Worm (Caenorhabditis elegans) whole organism, mixed stage, embryonic: ENCODE measurements around the gene Y69H2.1.

Source experiments
- M03D4.4 ChIP-seq: sonication (generic microtip); optimal IDR thresholded peaks from 2 replicates; lab custom pipeline; 2017; ENCODE audit warnings: mild to moderate bottlenecking, missing genetic modification characterization, missing compliant biosample characterization
- blmp-1 ChIP-seq: fragments of 150-350 bp; optimal IDR thresholded peaks from 2 replicates; lab custom pipeline; 2014; ENCODE audit warnings: missing biosample characterization, missing genetic modification characterization
- ceh-39 ChIP-seq: fragments of 150-350 bp; optimal IDR thresholded peaks from 2 replicates; lab custom pipeline; 2014; ENCODE audit warnings: missing biosample characterization, missing genetic modification characterization
- ceh-83 ChIP-seq: fragments of 200-800 bp; sonication (Bioruptor generic); optimal IDR thresholded peaks from 2 replicates; lab custom pipeline; 2018; ENCODE audit warnings: mild to moderate bottlenecking, missing genetic modification characterization, missing compliant biosample characterization
- cnd-1 ChIP-seq: fragments of 200-800 bp; sonication (Bioruptor generic); optimal IDR thresholded peaks from 2 replicates; lab custom pipeline; 2018; ENCODE audit warnings: mild to moderate bottlenecking, missing genetic modification characterization, missing compliant biosample characterization
- drap-1 ChIP-seq: fragments of 200-800 bp; sonication (Bioruptor generic); optimal IDR thresholded peaks from 3 replicates; lab custom pipeline; 2018; ENCODE audit warnings: mild to moderate bottlenecking, missing genetic modification characterization, missing compliant biosample characterization
- elt-3 ChIP-seq: fragments of 150-350 bp; optimal IDR thresholded peaks from 2 replicates; lab custom pipeline; 2014; ENCODE audit warnings: missing biosample characterization, missing genetic modification characterization
- flh-1 ChIP-seq: fragments of 200-800 bp; sonication (Bioruptor generic); optimal IDR thresholded peaks from 2 replicates; lab custom pipeline; 2018; ENCODE audit warnings: mild to moderate bottlenecking, missing genetic modification characterization, moderate library complexity, missing compliant biosample characterization
- ham-2 ChIP-seq: fragments of 200-800 bp; sonication (Bioruptor generic); optimal IDR thresholded peaks from 2 replicates; lab custom pipeline; 2018; ENCODE audit warnings: mild to moderate bottlenecking, missing genetic modification characterization, missing compliant biosample characterization
- hlh-1 ChIP-seq: fragments of 150-350 bp; optimal IDR thresholded peaks from 2 replicates; lab custom pipeline; 2014; ENCODE audit warnings: missing biosample characterization, missing genetic modification reagents, missing genetic modification characterization
- lin-32 ChIP-seq: fragments of 200-800 bp; sonication (Bioruptor generic); optimal IDR thresholded peaks from 2 replicates; lab custom pipeline; 2018; ENCODE audit warnings: mild to moderate bottlenecking, missing genetic modification characterization, missing compliant biosample characterization
- mab-5 ChIP-seq: fragments of 150-350 bp; optimal IDR thresholded peaks from 2 replicates; lab custom pipeline; 2014; ENCODE audit warnings: missing biosample characterization, missing genetic modification characterization
- mep-1 ChIP-seq: fragments of 150-350 bp; optimal IDR thresholded peaks from 2 replicates; lab custom pipeline; 2017; ENCODE audit warnings: missing biosample characterization, missing genetic modification reagents, missing genetic modification characterization, inconsistent platforms
- mls-2 ChIP-seq: sonication (generic microtip); optimal IDR thresholded peaks from 2 replicates; lab custom pipeline; 2016; ENCODE audit warnings: mild to moderate bottlenecking, missing genetic modification characterization, moderate library complexity, missing compliant biosample characterization
- nhr-12 ChIP-seq: fragments of 150-350 bp; optimal IDR thresholded peaks from 2 replicates; lab custom pipeline; 2014; ENCODE audit warnings: missing biosample characterization, missing genetic modification characterization
- nhr-2 ChIP-seq: fragments of 150-350 bp; optimal IDR thresholded peaks from 2 replicates; lab custom pipeline; 2014; ENCODE audit warnings: missing biosample characterization, missing genetic modification characterization
- nhr-28 ChIP-seq: fragments of 150-350 bp; optimal IDR thresholded peaks from 2 replicates; lab custom pipeline; 2014; ENCODE audit warnings: missing biosample characterization, missing genetic modification characterization
- nhr-76 ChIP-seq: sonication (generic microtip); optimal IDR thresholded peaks from 2 replicates; lab custom pipeline; 2017; ENCODE audit warnings: missing biosample characterization, missing genetic modification characterization
- pha-4 ChIP-seq: fragments of 150-350 bp; optimal IDR thresholded peaks from 2 replicates; lab custom pipeline; 2018; ENCODE audit warnings: missing biosample characterization, missing genetic modification reagents, missing genetic modification characterization
- sem-2 ChIP-seq: fragments of 200-800 bp; sonication (Bioruptor generic); optimal IDR thresholded peaks from 2 replicates; lab custom pipeline; 2018; ENCODE audit warnings: mild to moderate bottlenecking, missing genetic modification characterization, missing compliant biosample characterization
- sptf-1 ChIP-seq: sonication (generic microtip); optimal IDR thresholded peaks from 2 replicates; lab custom pipeline; 2017; ENCODE audit warnings: mild to moderate bottlenecking, missing genetic modification characterization, moderate library complexity, missing compliant biosample characterization
- tbx-8 ChIP-seq: fragments of 200-800 bp; sonication (Bioruptor generic); optimal IDR thresholded peaks from 2 replicates; lab custom pipeline; 2018; ENCODE audit warnings: mild to moderate bottlenecking, missing genetic modification characterization, moderate library complexity, missing compliant biosample characterization
- unc-120 ChIP-seq: sonication (generic microtip); optimal IDR thresholded peaks from 2 replicates; lab custom pipeline; 2017; ENCODE audit warnings: missing genetic modification characterization, missing compliant biosample characterization; ENCODE audit not compliant: poor library complexity, severe bottlenecking
- unc-39 ChIP-seq: fragments of 150-350 bp; optimal IDR thresholded peaks from 2 replicates; lab custom pipeline; 2014; ENCODE audit warnings: missing biosample characterization, missing genetic modification characterization
- unc-62 ChIP-seq: fragments of 150-350 bp; optimal IDR thresholded peaks from 2 replicates; lab custom pipeline; 2014; ENCODE audit warnings: missing biosample characterization, missing genetic modification reagents, missing genetic modification characterization
- zip-8 ChIP-seq: fragments of 150-350 bp; optimal IDR thresholded peaks from 2 replicates; lab custom pipeline; 2014; ENCODE audit warnings: missing biosample characterization, missing genetic modification characterization
- ztf-11 ChIP-seq: fragments of 150-350 bp; optimal IDR thresholded peaks from 2 replicates; lab custom pipeline; 2014; ENCODE audit warnings: missing biosample characterization, missing genetic modification characterization

Y69H2.1 gene

ce11 chrV:18644258-18644657 lies 21.9 kb upstream of the Y69H2.1 start:
- TF ChIP-seq M03D4.4 = no peak
- TF ChIP-seq unc-120 (tag; lab: Kevin White, UChicago) = no peak
- no peak for TF ChIP-seq ham-2 (GFP tag; lab: Kevin White, UChicago)
- TF ChIP-seq ceh-39 (tag; lab: Kevin White, UChicago) = no peak
- no peak for TF ChIP-seq sem-2 (GFP tag; lab: Kevin White, UChicago)
- no peak for TF ChIP-seq mls-2
- no peak for TF ChIP-seq ceh-83 (GFP tag; lab: Kevin White, UChicago)
- TF ChIP-seq nhr-2 (tag; lab: Kevin White, UChicago) = no peak
- TF ChIP-seq sptf-1 (tag; lab: Kevin White, UChicago) = no peak
- TF ChIP-seq nhr-12 (tag; lab: Kevin White, UChicago) = no peak

DNA sequence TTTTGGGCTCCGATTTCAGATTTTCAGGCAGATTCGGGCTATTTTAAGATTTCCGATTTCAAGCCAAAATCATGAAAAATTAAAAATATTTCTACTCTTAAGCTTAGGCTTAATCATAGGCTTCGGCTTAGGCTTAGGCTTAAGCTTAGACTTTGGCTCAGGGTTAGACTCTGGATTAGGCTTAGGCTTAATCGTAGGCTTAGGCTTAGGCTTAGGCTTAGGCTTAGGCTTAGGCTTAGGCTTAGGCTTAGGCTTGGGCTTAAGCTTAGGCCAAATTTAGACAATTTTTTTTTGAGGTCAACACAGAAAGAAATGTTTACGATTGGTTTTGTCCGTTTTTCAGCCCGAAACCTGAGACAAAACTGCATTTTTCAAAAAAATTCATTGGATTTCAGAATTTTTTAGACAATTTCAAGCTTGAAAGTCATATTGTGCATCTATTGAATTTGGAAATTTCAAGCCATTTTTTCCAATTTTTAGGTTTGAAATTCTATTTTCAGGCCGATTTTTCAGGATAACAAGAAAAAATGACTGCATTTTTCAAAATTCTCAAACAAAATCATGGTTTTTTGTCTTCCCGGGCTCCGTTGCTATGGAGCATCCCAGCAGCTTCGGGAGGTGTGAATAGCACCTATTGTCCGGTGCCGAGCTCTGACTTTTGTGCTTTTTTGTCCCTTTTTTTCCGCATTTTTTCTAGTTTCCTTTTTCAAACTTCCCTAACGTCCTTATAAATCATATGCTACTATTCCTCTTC lies 17.4 kb upstream of the Y69H2.1 start, which contains the start of gene egas-1:
TSS of gene egas-1 (plus strand) at position 704 of the 754 bp plus-strand sequence.
- TF ChIP-seq nhr-2 (tag; lab: Kevin White, UChicago) = no peak
- TF ChIP-seq ztf-11 = no peak
- no peak for TF ChIP-seq blmp-1
- TF ChIP-seq nhr-12 (tag; lab: Kevin White, UChicago) = no peak
- no peak for TF ChIP-seq unc-62
- no peak for TF ChIP-seq drap-1 (GFP tag; lab: Kevin White, UChicago)
- no peak for TF ChIP-seq nhr-76 (tag; lab: Kevin White, UChicago)
- TF ChIP-seq ham-2 (GFP tag; lab: Kevin White, UChicago) = no peak
- TF ChIP-seq hlh-1 = no peak
- no peak for TF ChIP-seq elt-3 (tag; lab: Kevin White, UChicago)
- TF ChIP-seq nhr-28 (tag; lab: Kevin White, UChicago) = no peak
- TF ChIP-seq unc-39 (tag; lab: Kevin White, UChicago) = no peak
- no peak for TF ChIP-seq cnd-1 (tag; lab: Kevin White, UChicago)
- no peak for TF ChIP-seq flh-1
- TF ChIP-seq zip-8 (tag; lab: Kevin White, UChicago) = no peak
- no peak for TF ChIP-seq mls-2
- TF ChIP-seq pha-4 (tag; lab: Kevin White, UChicago) = no peak

- TF ChIP-seq mab-5 (tag; lab: Kevin White, UChicago) (no peak), M03D4.4 (no peak), mep-1 (no peak), sptf-1 (tag; lab: Kevin White, UChicago) (peak; percentile 34), ceh-39 (tag; lab: Kevin White, UChicago) (no peak), elt-3 (tag; lab: Kevin White, UChicago) (no peak)
Measured at ce11 chrV:18639074-18639473, 16.7 kb upstream of the Y69H2.1 start.

- TF ChIP-seq hlh-1 (no peak), nhr-2 (tag; lab: Kevin White, UChicago) (no peak)
Measured at ce11 chrV:18638367-18638873, 16.1 kb upstream of the Y69H2.1 start, which contains the start of gene col-42. Gene col-42, plus strand, starts transcription at chrV:18638484.

DNA sequence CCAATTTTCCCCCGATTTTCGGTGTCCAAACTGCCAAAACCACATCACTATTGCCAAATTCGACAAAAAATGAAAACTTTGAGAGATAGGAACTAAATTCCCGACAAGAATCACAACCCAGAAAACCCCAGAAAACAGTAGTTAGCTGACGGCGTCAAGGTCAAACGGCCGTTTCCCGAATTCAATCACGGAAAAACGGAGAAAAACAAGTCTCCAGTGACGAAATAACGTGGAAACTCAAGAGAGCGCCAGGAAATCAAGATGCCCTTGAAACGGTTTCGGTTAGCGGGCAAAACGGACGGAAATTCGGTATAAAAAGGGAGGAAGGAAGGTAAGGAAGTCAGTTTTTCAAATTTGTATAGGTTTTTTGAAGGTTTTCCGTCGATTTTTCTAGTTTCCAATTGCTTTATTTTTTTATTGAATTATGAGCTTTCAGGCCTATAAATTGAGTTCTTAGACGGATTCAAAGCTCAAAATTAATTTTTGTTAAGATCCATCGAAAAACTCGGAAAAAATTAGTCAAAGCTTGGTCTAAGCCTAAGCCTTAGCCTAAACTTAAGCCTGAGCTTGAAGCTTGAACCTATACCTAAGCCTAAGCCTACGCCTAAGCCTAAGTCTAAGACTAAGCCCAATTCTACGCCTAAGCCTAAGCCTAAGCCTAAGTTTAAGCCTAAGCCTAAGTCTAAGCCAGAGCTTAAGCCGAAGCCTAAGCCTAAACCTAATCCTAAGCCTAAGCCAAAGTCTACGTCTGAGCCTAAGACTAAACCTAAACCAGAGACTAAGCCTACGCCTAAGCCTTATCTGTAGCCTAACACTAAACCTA lies 15.4 kb upstream of the Y69H2.1 start:
- TF ChIP-seq ham-2 (GFP tag; lab: Kevin White, UChicago) = peak; percentile 57
- no peak for TF ChIP-seq lin-32

ce11 chrV:18636248-18636647 lies 13.9 kb upstream of the Y69H2.1 start, which contains the start of gene egas-3:
Gene egas-3, minus strand, starts transcription at chrV:18636348.
- TF ChIP-seq sem-2 (GFP tag; lab: Kevin White, UChicago) (no peak), cnd-1 (tag; lab: Kevin White, UChicago) (no peak), tbx-8 (GFP tag; lab: Kevin White, UChicago) (no peak), hlh-1 (no peak)
